Worm (Caenorhabditis elegans) whole organism, young adult: Measurements from ENCODE around the gene cgp-1.

Source experiments
- B0035.1 ChIP-seq: sonication (generic microtip); optimal IDR thresholded peaks from 2 replicates; lab custom pipeline; 2016; ENCODE audit warnings: missing genetic modification characterization, mild to moderate bottlenecking, missing compliant biosample characterization, missing genotype, missing genetic modification reagents
- B0336.3 ChIP-seq: fragments of 200-800 bp; sonication (Bioruptor generic); IDR thresholded peaks from 2 replicates; pipeline ENCODE4 v1.3.6; 2022; ENCODE audit warnings: missing genetic modification characterization, missing compliant biosample characterization
- D2030.7 ChIP-seq: fragments of 200-800 bp; sonication (Bioruptor generic); IDR thresholded peaks from 2 replicates; pipeline ENCODE4 v1.3.6; 2022; ENCODE audit warnings: missing genetic modification reagents, missing genetic modification characterization, missing compliant biosample characterization
- F33H1.4 ChIP-seq: fragments of 200-800 bp; sonication (Bioruptor generic); IDR thresholded peaks from 2 replicates; pipeline ENCODE4 v1.3.6; 2022; ENCODE audit warnings: missing genetic modification reagents, missing genetic modification characterization, missing compliant biosample characterization
- F49E8.2 ChIP-seq: sonication (generic microtip); optimal IDR thresholded peaks from 3 replicates; lab custom pipeline; 2017; ENCODE audit warnings: missing genetic modification characterization, mild to moderate bottlenecking, missing compliant biosample characterization, antibody characterized with exemption, moderate library complexity; ENCODE audit not compliant: insufficient read depth
- F57C9.4 ChIP-seq: sonication (generic microtip); optimal IDR thresholded peaks from 2 replicates; lab custom pipeline; 2017; ENCODE audit warnings: mild to moderate bottlenecking, missing genetic modification characterization, missing compliant biosample characterization
- Y53F4B.3 ChIP-seq: fragments of 200-800 bp; sonication (Bioruptor generic); IDR thresholded peaks from 2 replicates; pipeline ENCODE4 v1.3.6; 2022; ENCODE audit warnings: missing genetic modification reagents, missing genetic modification characterization, missing compliant biosample characterization
- Y53G8AR.9 ChIP-seq: fragments of 200-800 bp; sonication (Bioruptor generic); conservative IDR thresholded peaks from 2 replicates; pipeline ENCODE4 v1.3.6; 2022; ENCODE audit warnings: missing genetic modification reagents, missing genetic modification characterization, missing compliant biosample characterization
- akir-1 ChIP-seq: fragments of 200-800 bp; sonication (Bioruptor generic); optimal IDR thresholded peaks from 2 replicates; lab custom pipeline; 2018; ENCODE audit warnings: mild to moderate bottlenecking, missing genetic modification characterization, moderate library complexity, missing compliant biosample characterization
- atf-7 ChIP-seq: sonication (generic microtip); optimal IDR thresholded peaks from 2 replicates; lab custom pipeline; 2017; ENCODE audit warnings: mild to moderate bottlenecking, missing genetic modification characterization, missing compliant biosample characterization
- athp-1 ChIP-seq: sonication (generic microtip); optimal IDR thresholded peaks from 2 replicates; lab custom pipeline; 2017; ENCODE audit warnings: mild to moderate bottlenecking, missing genetic modification characterization, missing compliant biosample characterization
- attf-3 ChIP-seq: fragments of 200-800 bp; sonication (Bioruptor generic); conservative IDR thresholded peaks from 2 replicates; pipeline ENCODE4 v1.3.6; 2022; ENCODE audit warnings: missing genetic modification reagents, missing genetic modification characterization, missing compliant biosample characterization
- attf-5 ChIP-seq: fragments of 200-800 bp; sonication (Bioruptor generic); optimal IDR thresholded peaks from 2 replicates; lab custom pipeline; 2018; ENCODE audit warnings: mild to moderate bottlenecking, missing genetic modification characterization, missing compliant biosample characterization
- attf-6 ChIP-seq: fragments of 200-800 bp; sonication (Bioruptor generic); IDR thresholded peaks from 2 replicates; pipeline ENCODE4 v1.3.6; 2022; ENCODE audit warnings: missing genetic modification reagents, missing genetic modification characterization, missing compliant biosample characterization
- bed-2 ChIP-seq: fragments of 200-800 bp; sonication (Bioruptor generic); IDR thresholded peaks from 2 replicates; pipeline ENCODE4 v1.3.6; 2022; ENCODE audit warnings: missing genetic modification reagents, missing genetic modification characterization, missing compliant biosample characterization
- cebp-2 ChIP-seq: fragments of 200-800 bp; sonication (Bioruptor generic); IDR thresholded peaks from 2 replicates; pipeline ENCODE4 v1.3.6; 2022; ENCODE audit warnings: missing genetic modification characterization, missing compliant biosample characterization
- ceh-27 ChIP-seq: fragments of 200-800 bp; sonication (Bioruptor generic); optimal IDR thresholded peaks from 2 replicates; lab custom pipeline; 2018; ENCODE audit warnings: mild to moderate bottlenecking, missing genetic modification characterization, moderate library complexity, missing compliant biosample characterization
- ceh-40 ChIP-seq: fragments of 200-800 bp; sonication (Bioruptor generic); IDR thresholded peaks from 2 replicates; pipeline ENCODE4 v1.3.6; 2022; ENCODE audit warnings: missing genetic modification characterization, missing compliant biosample characterization
- die-1 ChIP-seq: sonication (generic microtip); optimal IDR thresholded peaks from 2 replicates; lab custom pipeline; 2016; ENCODE audit warnings: missing genotype, mild to moderate bottlenecking, missing genetic modification characterization, missing compliant biosample characterization
- dox-1 ChIP-seq: fragments of 200-800 bp; sonication (Bioruptor generic); IDR thresholded peaks from 2 replicates; pipeline ENCODE4 v1.3.6; 2022; ENCODE audit warnings: missing genetic modification reagents, missing genetic modification characterization, missing compliant biosample characterization
- dpff-1 ChIP-seq: sonication (generic microtip); optimal IDR thresholded peaks from 2 replicates; lab custom pipeline; 2017; ENCODE audit warnings: mild to moderate bottlenecking, missing genetic modification characterization, missing compliant biosample characterization
- egl-18 ChIP-seq: fragments of 200-800 bp; sonication (Bioruptor generic); IDR thresholded peaks from 2 replicates; pipeline ENCODE4 v1.3.6; 2022; ENCODE audit warnings: missing genetic modification reagents, missing genetic modification characterization, missing compliant biosample characterization
- fkh-3 ChIP-seq: sonication (generic microtip); optimal IDR thresholded peaks from 2 replicates; lab custom pipeline; 2016; ENCODE audit warnings: mild to moderate bottlenecking, missing genetic modification characterization, missing compliant biosample characterization
- hlh-26 ChIP-seq: fragments of 200-800 bp; sonication (Bioruptor generic); conservative IDR thresholded peaks from 2 replicates; pipeline ENCODE4 v1.3.6; 2022; ENCODE audit warnings: missing genetic modification reagents, missing genetic modification characterization, missing compliant biosample characterization
- hmg-1.2 ChIP-seq: fragments of 200-800 bp; sonication (Bioruptor generic); IDR thresholded peaks from 2 replicates; pipeline ENCODE4 v1.3.6; 2022; ENCODE audit warnings: missing genetic modification reagents, missing genetic modification characterization, missing compliant biosample characterization
- let-607 ChIP-seq, 2 experiments: fragments of 200-800 bp in 1 of 2; sonication (Bioruptor generic) in 1 of 2; sonication (generic microtip) in 1 of 2; optimal IDR thresholded peaks; 2 replicates each; lab custom pipeline; 2016 to 2018; ENCODE audit warnings: mild to moderate bottlenecking in 2 of 2, missing compliant biosample characterization in 2 of 2, missing genetic modification characterization in 2 of 2, moderate library complexity in 2 of 2, missing genotype in 1 of 2
- lin-40 ChIP-seq: sonication (generic microtip); optimal IDR thresholded peaks from 2 replicates; lab custom pipeline; 2016; ENCODE audit warnings: missing genetic modification characterization, mild to moderate bottlenecking, missing compliant biosample characterization, missing genotype, missing genetic modification reagents
- lsl-1 ChIP-seq: fragments of 200-800 bp; sonication (Bioruptor generic); optimal IDR thresholded peaks from 2 replicates; lab custom pipeline; 2018; ENCODE audit warnings: mild to moderate bottlenecking, missing genetic modification characterization, moderate library complexity, missing compliant biosample characterization
- lsy-27 ChIP-seq: sonication (generic microtip); optimal IDR thresholded peaks from 2 replicates; lab custom pipeline; 2017; ENCODE audit warnings: missing genetic modification characterization, mild to moderate bottlenecking, missing compliant biosample characterization, antibody characterized with exemption, missing genotype, borderline replicate concordance; ENCODE audit not compliant: insufficient read depth
- madf-10 ChIP-seq: sonication (generic microtip); optimal IDR thresholded peaks from 2 replicates; lab custom pipeline; 2016; ENCODE audit warnings: mild to moderate bottlenecking, missing genetic modification characterization, missing compliant biosample characterization
- madf-8 ChIP-seq: fragments of 200-800 bp; sonication (Bioruptor generic); conservative IDR thresholded peaks from 2 replicates; pipeline ENCODE4 v1.3.6; 2022; ENCODE audit warnings: missing genetic modification reagents, missing genetic modification characterization, missing compliant biosample characterization
- mes-4 ChIP-seq: sonication (generic microtip); optimal IDR thresholded peaks from 2 replicates; lab custom pipeline; 2016; ENCODE audit warnings: missing genotype, missing genetic modification characterization, missing compliant biosample characterization
- nhr-120 ChIP-seq: fragments of 200-800 bp; sonication (Bioruptor generic); IDR thresholded peaks from 2 replicates; pipeline ENCODE4 v1.3.6; 2022; ENCODE audit warnings: missing genetic modification characterization, missing compliant biosample characterization
- nhr-80 ChIP-seq: sonication (generic microtip); optimal IDR thresholded peaks from 2 replicates; lab custom pipeline; 2016; ENCODE audit warnings: missing genetic modification characterization, missing compliant biosample characterization
- nhr-90 ChIP-seq: sonication (generic microtip); optimal IDR thresholded peaks from 2 replicates; lab custom pipeline; 2016; ENCODE audit warnings: missing genotype, mild to moderate bottlenecking, missing genetic modification characterization, missing compliant biosample characterization
- pbrm-1 ChIP-seq: fragments of 200-800 bp; sonication (Bioruptor generic); IDR thresholded peaks from 2 replicates; pipeline ENCODE4 v1.3.6; 2022; ENCODE audit warnings: missing genetic modification reagents, missing genetic modification characterization, missing compliant biosample characterization
- rpc-1 ChIP-seq, 2 experiments: fragments of 150-350 bp in 1 of 2; sonication (generic microtip) in 1 of 2; optimal IDR thresholded peaks; 2 replicates each; lab custom pipeline; 2014 to 2018; ENCODE audit warnings: missing biosample characterization in 1 of 2, missing genetic modification characterization in 1 of 2, missing genetic modification reagents in 1 of 2, missing genotype in 1 of 2
- sdz-38 ChIP-seq: sonication (generic microtip); optimal IDR thresholded peaks from 2 replicates; lab custom pipeline; 2016; ENCODE audit warnings: missing genotype, missing genetic modification characterization, missing compliant biosample characterization
- snpc-3.4 ChIP-seq: sonication (generic microtip); optimal IDR thresholded peaks from 2 replicates; lab custom pipeline; 2017; ENCODE audit warnings: missing genetic modification characterization, mild to moderate bottlenecking, missing compliant biosample characterization, antibody characterized with exemption, moderate library complexity, missing genotype, missing genetic modification reagents
- sptf-2 ChIP-seq: fragments of 200-800 bp; sonication (Bioruptor generic); optimal IDR thresholded peaks from 2 replicates; lab custom pipeline; 2018; ENCODE audit warnings: mild to moderate bottlenecking, missing genetic modification characterization, missing compliant biosample characterization
- tbx-9 ChIP-seq: sonication (generic microtip); optimal IDR thresholded peaks from 2 replicates; lab custom pipeline; 2016; ENCODE audit warnings: borderline replicate concordance, missing genetic modification characterization, inconsistent platforms, missing compliant biosample characterization
- unc-130 ChIP-seq: sonication (generic microtip); optimal IDR thresholded peaks from 2 replicates; lab custom pipeline; 2016; ENCODE audit warnings: missing genetic modification reagents, missing genetic modification characterization, missing compliant biosample characterization
- zfh-2 ChIP-seq: fragments of 200-800 bp; sonication (Bioruptor generic); conservative IDR thresholded peaks from 2 replicates; pipeline ENCODE4 v1.3.6; 2022; ENCODE audit warnings: missing genetic modification reagents, missing genetic modification characterization, missing compliant biosample characterization
- ztf-25 ChIP-seq: fragments of 200-800 bp; sonication (Bioruptor generic); IDR thresholded peaks from 2 replicates; pipeline ENCODE4 v1.3.6; 2022; ENCODE audit warnings: missing genetic modification reagents, missing genetic modification characterization, missing compliant biosample characterization

The cgp-1 gene

ce11 chrV:155215-155614 is 32.6 kb upstream of the cgp-1 start (continued):
- TF ChIP-seq sdz-38 (tag; lab: Kevin White, UChicago) (no peak), let-607 (tag; optimal IDR thresholded peaks at IDR 0.05; lab: Kevin White, UChicago) (no peak), lsy-27 (tag; lab: Kevin White, UChicago) (no peak), lin-40 (tag; lab: Kevin White, UChicago) (no peak), madf-8 (no peak), hlh-26 (GFP tag; lab: Robert Waterston, UW) (no peak), tbx-9 (no peak), fkh-3 (tag; lab: Kevin White, UChicago) (no peak), snpc-3.4 (no peak), dox-1 (0 out of 2 replicates have a peak, but pooled peaks have one; percentile 43), athp-1 (no peak), D2030.7 (GFP tag; lab: Robert Waterston, UW) (no peak), akir-1 (GFP tag; lab: Kevin White, UChicago) (no peak), zfh-2 (GFP tag; lab: Robert Waterston, UW) (peak; percentile 48; the same call in 1 of the 2 replicates), F33H1.4 (no peak), cebp-2 (GFP tag; lab: Robert Waterston, UW) (no peak), egl-18 (GFP tag; lab: Robert Waterston, UW) (no peak), nhr-80 (tag; lab: Kevin White, UChicago) (peak; percentile 29), B0035.1 (tag; lab: Kevin White, UChicago) (no peak), attf-5 (peak; percentile 7), pbrm-1 (GFP tag; lab: Robert Waterston, UW) (no peak), atf-7 (tag; lab: Kevin White, UChicago) (no peak), F57C9.4 (tag; lab: Kevin White, UChicago) (no peak), attf-3 (GFP tag; lab: Robert Waterston, UW) (no peak), madf-10 (no peak), mes-4 (tag; lab: Kevin White, UChicago) (no peak), hmg-1.2 (GFP tag; lab: Robert Waterston, UW) (peak; percentile 78), unc-130 (GFP tag; lab: Kevin White, UChicago) (no peak), nhr-90 (tag; lab: Kevin White, UChicago) (no peak), rpc-1 (optimal IDR thresholded peaks at IDR 0.05; lab: Kevin White, UChicago) (no peak), rpc-1 (tag; optimal IDR thresholded peaks at IDR 0.05; lab: Kevin White, UChicago) (no peak), Y53G8AR.9 (GFP tag; lab: Robert Waterston, UW) (0 out of 2 replicates have a peak, but pooled peaks have one; percentile 44)

DNA sequence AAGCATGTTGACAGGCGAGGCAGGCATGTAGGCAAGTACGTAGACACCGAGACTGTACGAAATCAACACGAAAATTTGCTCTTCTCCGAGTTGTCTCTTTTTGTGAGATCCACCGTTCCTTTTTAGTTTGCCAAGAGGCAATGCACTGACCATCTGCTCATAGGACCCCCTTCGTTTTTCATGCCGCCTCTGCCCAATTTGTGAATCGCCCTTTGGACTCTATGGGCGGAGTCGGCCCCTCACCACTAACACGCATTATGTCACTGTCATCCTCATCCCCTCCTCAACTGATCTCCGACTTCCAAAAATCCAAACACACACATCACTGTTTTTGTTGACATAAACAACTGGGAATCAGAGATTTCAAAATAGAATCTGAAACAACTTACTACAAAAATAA is 31.3 kb upstream of the cgp-1 start:
- no peak for TF ChIP-seq nhr-90 (tag; lab: Kevin White, UChicago)
- no peak for TF ChIP-seq lsy-27 (tag; lab: Kevin White, UChicago)
- TF ChIP-seq ztf-25 (GFP tag; lab: Robert Waterston, UW) = no peak
- no peak for TF ChIP-seq attf-6 (GFP tag; lab: Robert Waterston, UW)
- TF ChIP-seq nhr-120 (GFP tag; lab: Robert Waterston, UW) = no peak
- no peak for TF ChIP-seq ceh-27 (GFP tag; lab: Kevin White, UChicago)
- no peak for TF ChIP-seq F49E8.2
- TF ChIP-seq ceh-40 (GFP tag; lab: Robert Waterston, UW) = no peak
- TF ChIP-seq lsl-1 = no peak
- TF ChIP-seq bed-2 (GFP tag; lab: Robert Waterston, UW) = no peak
- no peak for TF ChIP-seq die-1 (tag; lab: Kevin White, UChicago)
- no peak for TF ChIP-seq sptf-2 (GFP tag; lab: Kevin White, UChicago)
- no peak for TF ChIP-seq B0336.3
- no peak for TF ChIP-seq Y53F4B.3
- no peak for TF ChIP-seq dpff-1 (tag; lab: Kevin White, UChicago)
- no peak for TF ChIP-seq let-607 (tag; optimal IDR thresholded peaks at IDR 0.05; lab: Kevin White, UChicago)
- no peak for TF ChIP-seq tbx-9
- TF ChIP-seq atf-7 (tag; lab: Kevin White, UChicago) = no peak
- TF ChIP-seq, all 124 proteins: peak for 0
